Fruit fly (Drosophila melanogaster): ENCODE data around the gene CG44040.

DNA sequence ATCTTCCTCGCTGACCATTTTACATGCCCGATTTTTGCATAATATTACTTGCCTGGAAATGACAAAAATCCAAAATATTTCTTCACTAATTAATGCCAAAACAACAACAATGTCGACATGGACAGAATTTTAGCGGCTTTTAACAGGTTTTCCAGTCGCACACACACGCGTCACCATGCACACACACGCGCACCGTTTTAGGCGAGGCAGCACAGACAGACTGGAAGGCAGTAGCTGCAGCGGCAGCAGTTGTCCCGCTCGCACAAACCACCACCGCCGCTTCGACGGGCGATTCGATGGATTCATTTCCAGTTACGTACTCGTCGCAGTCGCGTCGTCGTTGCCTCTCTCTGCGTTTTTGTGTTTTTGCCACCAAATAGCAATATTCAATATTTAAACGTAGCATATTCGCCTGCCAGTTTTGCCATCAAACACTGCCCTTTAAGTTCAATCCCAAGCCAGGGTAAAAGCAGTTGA is 29.5 kb upstream of the CG44040 start, which contains the start of gene CG45218:
- TF ChIP-seq toe (GFP tag; optimal IDR thresholded peaks at IDR 0.05) (no peak), cnc (optimal IDR thresholded peaks at IDR 0.05) (no peak), Crg-1 (GFP tag; optimal IDR thresholded peaks at IDR 0.05) (no peak), Mnt (GFP tag; optimal IDR thresholded peaks at IDR 0.05) (peak; percentile 41), bab1 (GFP tag; optimal IDR thresholded peaks at IDR 0.05) (no peak), Clk (GFP tag; optimal IDR thresholded peaks at IDR 0.05) (no peak), CG1620 (GFP tag; optimal IDR thresholded peaks at IDR 0.05) (peak; percentile 34)

All from whole organism, adult.